Worm (Caenorhabditis elegans) whole organism, young adult: ENCODE data around the gene C01C4.2.
A peak's percentile ranks its signal among the peaks of the same experiment; 100 is the strongest.

Experiments used
- F22D6.2 ChIP-seq: sonication (generic microtip); optimal IDR thresholded peaks from 2 replicates; lab custom pipeline; 2016; ENCODE audit warnings: mild to moderate bottlenecking, missing genetic modification characterization, missing compliant biosample characterization
- F39B2.1 ChIP-seq: fragments of 200-800 bp; sonication (Bioruptor generic); IDR thresholded peaks from 2 replicates; pipeline ENCODE4 v1.3.6; 2022; ENCODE audit warnings: missing genetic modification reagents, missing genetic modification characterization, missing compliant biosample characterization
- K11D2.4 ChIP-seq: fragments of 200-800 bp; sonication (Bioruptor generic); IDR thresholded peaks from 2 replicates; pipeline ENCODE4 v1.3.6; 2022; ENCODE audit warnings: missing genetic modification reagents, missing genetic modification characterization, missing compliant biosample characterization
- K12H6.12 ChIP-seq: fragments of 200-800 bp; sonication (Bioruptor generic); optimal IDR thresholded peaks from 2 replicates; lab custom pipeline; 2018; ENCODE audit warnings: mild to moderate bottlenecking, missing genetic modification characterization, missing compliant biosample characterization
- Y53F4B.3 ChIP-seq: fragments of 200-800 bp; sonication (Bioruptor generic); IDR thresholded peaks from 2 replicates; pipeline ENCODE4 v1.3.6; 2022; ENCODE audit warnings: missing genetic modification reagents, missing genetic modification characterization, missing compliant biosample characterization
- Y56A3A.18 ChIP-seq: fragments of 200-800 bp; sonication (Bioruptor generic); IDR thresholded peaks from 2 replicates; pipeline ENCODE4 v1.3.6; 2022; ENCODE audit warnings: missing genetic modification reagents, missing genetic modification characterization, missing compliant biosample characterization
- Y79H2A.3 ChIP-seq: fragments of 200-800 bp; sonication (Bioruptor generic); conservative IDR thresholded peaks from 2 replicates; pipeline ENCODE4 v1.3.6; 2022; ENCODE audit warnings: missing genetic modification reagents, missing genetic modification characterization, missing compliant biosample characterization
- ama-1 ChIP-seq, 3 experiments: fragments of 150-350 bp in 1 of 3; sonication (generic microtip) in 2 of 3; optimal IDR thresholded peaks; 2 replicates each; lab custom pipeline; 2014 to 2018; ENCODE audit warnings: missing biosample characterization in 2 of 3, missing genetic modification characterization in 2 of 3, missing genetic modification reagents in 2 of 3
- aptf-2 ChIP-seq: fragments of 200-800 bp; sonication (Bioruptor generic); conservative IDR thresholded peaks from 2 replicates; pipeline ENCODE4 v1.3.6; 2022; ENCODE audit warnings: missing genetic modification reagents, missing genetic modification characterization, missing compliant biosample characterization
- athp-1 ChIP-seq: sonication (generic microtip); optimal IDR thresholded peaks from 2 replicates; lab custom pipeline; 2017; ENCODE audit warnings: mild to moderate bottlenecking, missing genetic modification characterization, missing compliant biosample characterization
- attf-5 ChIP-seq: fragments of 200-800 bp; sonication (Bioruptor generic); optimal IDR thresholded peaks from 2 replicates; lab custom pipeline; 2018; ENCODE audit warnings: mild to moderate bottlenecking, missing genetic modification characterization, missing compliant biosample characterization
- bed-2 ChIP-seq: fragments of 200-800 bp; sonication (Bioruptor generic); IDR thresholded peaks from 2 replicates; pipeline ENCODE4 v1.3.6; 2022; ENCODE audit warnings: missing genetic modification reagents, missing genetic modification characterization, missing compliant biosample characterization
- cebp-1 ChIP-seq, 2 experiments: fragments of 200-800 bp in 1 of 2; sonication (Bioruptor generic) in 1 of 2; sonication (generic microtip) in 1 of 2; IDR thresholded peaks in 1 of 2; optimal IDR thresholded peaks in 1 of 2; 2 replicates each; pipeline versions ENCODE4 v1.3.6 to Lab custom; 2017 to 2022; ENCODE audit warnings: missing compliant biosample characterization in 2 of 2, missing genetic modification characterization in 2 of 2, mild to moderate bottlenecking in 1 of 2, missing genetic modification reagents in 1 of 2, moderate library complexity in 1 of 2
- ceh-27 ChIP-seq: fragments of 200-800 bp; sonication (Bioruptor generic); optimal IDR thresholded peaks from 2 replicates; lab custom pipeline; 2018; ENCODE audit warnings: mild to moderate bottlenecking, missing genetic modification characterization, moderate library complexity, missing compliant biosample characterization
- chd-7 ChIP-seq: sonication (generic microtip); optimal IDR thresholded peaks from 2 replicates; lab custom pipeline; 2016; ENCODE audit warnings: mild to moderate bottlenecking, missing genetic modification characterization, moderate library complexity, missing compliant biosample characterization
- die-1 ChIP-seq: sonication (generic microtip); optimal IDR thresholded peaks from 2 replicates; lab custom pipeline; 2016; ENCODE audit warnings: missing genotype, mild to moderate bottlenecking, missing genetic modification characterization, missing compliant biosample characterization
- egl-44 ChIP-seq: fragments of 200-800 bp; sonication (Bioruptor generic); IDR thresholded peaks from 2 replicates; pipeline ENCODE4 v1.3.6; 2022; ENCODE audit warnings: missing genetic modification reagents, missing genetic modification characterization, missing compliant biosample characterization
- egrh-3 ChIP-seq: fragments of 200-800 bp; sonication (Bioruptor generic); IDR thresholded peaks from 2 replicates; pipeline ENCODE4 v1.3.6; 2022; ENCODE audit warnings: missing genetic modification reagents, missing genetic modification characterization, missing compliant biosample characterization
- ekl-4 ChIP-seq: fragments of 200-800 bp; sonication (Bioruptor generic); IDR thresholded peaks from 2 replicates; pipeline ENCODE4 v1.3.6; 2022; ENCODE audit warnings: missing genetic modification reagents, missing genetic modification characterization, missing compliant biosample characterization
- hmg-1.2 ChIP-seq: fragments of 200-800 bp; sonication (Bioruptor generic); IDR thresholded peaks from 2 replicates; pipeline ENCODE4 v1.3.6; 2022; ENCODE audit warnings: missing genetic modification reagents, missing genetic modification characterization, missing compliant biosample characterization
- hmg-20 ChIP-seq: fragments of 200-800 bp; sonication (Bioruptor generic); IDR thresholded peaks from 2 replicates; pipeline ENCODE4 v1.3.6; 2022; ENCODE audit warnings: missing genetic modification reagents, missing genetic modification characterization, missing compliant biosample characterization
- lin-26 ChIP-seq: fragments of 200-800 bp; sonication (Bioruptor generic); IDR thresholded peaks from 2 replicates; pipeline ENCODE4 v1.3.6; 2022; ENCODE audit warnings: missing genetic modification reagents, missing genetic modification characterization, missing compliant biosample characterization
- lin-40 ChIP-seq: sonication (generic microtip); optimal IDR thresholded peaks from 2 replicates; lab custom pipeline; 2016; ENCODE audit warnings: missing genetic modification characterization, mild to moderate bottlenecking, missing compliant biosample characterization, missing genotype, missing genetic modification reagents
- lir-1 ChIP-seq: fragments of 200-800 bp; sonication (Bioruptor generic); conservative IDR thresholded peaks from 2 replicates; pipeline ENCODE4 v1.3.6; 2022; ENCODE audit warnings: missing genetic modification reagents, missing genetic modification characterization, missing compliant biosample characterization
- lsy-27 ChIP-seq: sonication (generic microtip); optimal IDR thresholded peaks from 2 replicates; lab custom pipeline; 2017; ENCODE audit warnings: missing genetic modification characterization, mild to moderate bottlenecking, missing compliant biosample characterization, antibody characterized with exemption, missing genotype, borderline replicate concordance; ENCODE audit not compliant: insufficient read depth
- madf-3 ChIP-seq: fragments of 200-800 bp; sonication (Bioruptor generic); IDR thresholded peaks from 2 replicates; pipeline ENCODE4 v1.3.6; 2022; ENCODE audit warnings: missing genetic modification reagents, missing genetic modification characterization, missing compliant biosample characterization
- madf-6 ChIP-seq: fragments of 200-800 bp; sonication (Bioruptor generic); IDR thresholded peaks from 2 replicates; pipeline ENCODE4 v1.3.6; 2022; ENCODE audit warnings: missing genetic modification reagents, missing genetic modification characterization, missing compliant biosample characterization
- mcd-1 ChIP-seq: fragments of 200-800 bp; sonication (Bioruptor generic); IDR thresholded peaks from 2 replicates; pipeline ENCODE4 v1.3.6; 2022; ENCODE audit warnings: missing genetic modification reagents, missing genetic modification characterization, missing compliant biosample characterization
- mel-28 ChIP-seq: sonication (generic microtip); optimal IDR thresholded peaks from 2 replicates; lab custom pipeline; 2016; ENCODE audit warnings: borderline replicate concordance, mild to moderate bottlenecking, missing genetic modification characterization, missing compliant biosample characterization
- nfyb-1 ChIP-seq: fragments of 200-800 bp; sonication (Bioruptor generic); IDR thresholded peaks from 2 replicates; pipeline ENCODE4 v1.3.6; 2022; ENCODE audit warnings: missing genetic modification reagents, missing genetic modification characterization, missing compliant biosample characterization
- pbrm-1 ChIP-seq: fragments of 200-800 bp; sonication (Bioruptor generic); IDR thresholded peaks from 2 replicates; pipeline ENCODE4 v1.3.6; 2022; ENCODE audit warnings: missing genetic modification reagents, missing genetic modification characterization, missing compliant biosample characterization
- pha-4 ChIP-seq: fragments of 150-350 bp; sonication (generic microtip); optimal IDR thresholded peaks from 2 replicates; lab custom pipeline; 2014; ENCODE audit warnings: missing biosample characterization, missing genetic modification reagents, missing genetic modification characterization
- rec-8 ChIP-seq, 2 experiments: sonication (generic microtip); optimal IDR thresholded peaks; 2 replicates each; lab custom pipeline; 2016; ENCODE audit warnings: mild to moderate bottlenecking in 2 of 2, missing genetic modification characterization in 2 of 2, missing genetic modification reagents in 2 of 2, missing genotype in 2 of 2, missing biosample characterization in 1 of 2, missing compliant biosample characterization in 1 of 2, moderate library complexity in 1 of 2
- rpc-1 ChIP-seq, 2 experiments: fragments of 150-350 bp in 1 of 2; sonication (generic microtip) in 1 of 2; optimal IDR thresholded peaks; 2 replicates each; lab custom pipeline; 2014 to 2018; ENCODE audit warnings: missing biosample characterization in 1 of 2, missing genetic modification characterization in 1 of 2, missing genetic modification reagents in 1 of 2, missing genotype in 1 of 2
- sea-2 ChIP-seq: fragments of 200-800 bp; sonication (Bioruptor generic); IDR thresholded peaks from 2 replicates; pipeline ENCODE4 v1.3.6; 2022; ENCODE audit warnings: missing genetic modification characterization, missing compliant biosample characterization
- somi-1 ChIP-seq: fragments of 200-800 bp; sonication (Bioruptor generic); optimal IDR thresholded peaks from 2 replicates; lab custom pipeline; 2018; ENCODE audit warnings: mild to moderate bottlenecking, missing genetic modification characterization, missing compliant biosample characterization
- tbp1 ChIP-seq: fragments of 200-800 bp; sonication (Bioruptor generic); optimal IDR thresholded peaks from 2 replicates; lab custom pipeline; 2018; ENCODE audit warnings: mild to moderate bottlenecking, missing genetic modification characterization, missing compliant biosample characterization
- zfh-2 ChIP-seq: fragments of 200-800 bp; sonication (Bioruptor generic); conservative IDR thresholded peaks from 2 replicates; pipeline ENCODE4 v1.3.6; 2022; ENCODE audit warnings: missing genetic modification reagents, missing genetic modification characterization, missing compliant biosample characterization
- ztf-18 ChIP-seq: sonication (generic microtip); optimal IDR thresholded peaks from 2 replicates; lab custom pipeline; 2016; ENCODE audit warnings: missing genotype, mild to moderate bottlenecking, missing genetic modification characterization, missing compliant biosample characterization
- ztf-22 ChIP-seq: fragments of 200-800 bp; sonication (Bioruptor generic); optimal IDR thresholded peaks from 2 replicates; lab custom pipeline; 2018; ENCODE audit warnings: mild to moderate bottlenecking, missing genetic modification characterization, moderate library complexity, missing compliant biosample characterization
- ztf-26 ChIP-seq: sonication (generic microtip); optimal IDR thresholded peaks from 2 replicates; lab custom pipeline; 2017; ENCODE audit warnings: missing genetic modification characterization, missing compliant biosample characterization

The C01C4.2 gene

ce11 chrX:3694172-3694571 is 20.7 kb upstream of the C01C4.2 start:
- peak; percentile 77 for TF ChIP-seq chd-7 (tag; lab: Kevin White, UChicago)
- peak; percentile 59; the same call in 1 of the 2 replicates for TF ChIP-seq hmg-1.2
- TF ChIP-seq madf-6 (GFP tag; lab: Robert Waterston, UW) = 0 out of 2 replicates have a peak, but pooled peaks have one; percentile 26
- TF ChIP-seq rpc-1 (optimal IDR thresholded peaks at IDR 0.05; lab: Kevin White, UChicago) = no peak
- TF ChIP-seq rpc-1 (tag; optimal IDR thresholded peaks at IDR 0.05; lab: Kevin White, UChicago) = no peak
- peak; percentile 26 for TF ChIP-seq die-1
- TF ChIP-seq ceh-27 (GFP tag; lab: Kevin White, UChicago) = peak; percentile 60
- no peak for TF ChIP-seq lsy-27 (tag; lab: Kevin White, UChicago)
- peak; percentile 45; the same call in 1 of the 2 replicates for TF ChIP-seq pbrm-1
- TF ChIP-seq sea-2 = no peak
- TF ChIP-seq K11D2.4 (GFP tag; lab: Robert Waterston, UW) = peak; percentile 63; the same call in 1 of the 2 replicates
- 0 out of 2 replicates have a peak, but pooled peaks have one; percentile 10 for TF ChIP-seq madf-3 (GFP tag; lab: Robert Waterston, UW)
- no peak for TF ChIP-seq F22D6.2
- TF ChIP-seq ztf-22 (GFP tag; lab: Kevin White, UChicago) = no peak
- TF ChIP-seq F39B2.1 (GFP tag; lab: Robert Waterston, UW) = no peak
- TF ChIP-seq nfyb-1 (GFP tag; lab: Robert Waterston, UW) = peak; percentile 52
- peak; percentile 15 for TF ChIP-seq athp-1 (tag; lab: Kevin White, UChicago)
- TF ChIP-seq ztf-18 (tag; lab: Kevin White, UChicago) = no peak
- no peak for TF ChIP-seq mel-28
- TF ChIP-seq lin-40 = no peak
- peak; percentile 24; the same call in 1 of the 2 replicates for TF ChIP-seq egrh-3 (GFP tag; lab: Robert Waterston, UW)
- no peak for TF ChIP-seq pha-4
- no peak for TF ChIP-seq Y56A3A.18 (GFP tag; lab: Robert Waterston, UW)
- 0 out of 2 replicates have a peak, but pooled peaks have one; percentile 30 for TF ChIP-seq ekl-4 (GFP tag; lab: Robert Waterston, UW)
- TF ChIP-seq mcd-1 (GFP tag; lab: Robert Waterston, UW) = peak; percentile 30; the same call in 1 of the 2 replicates
- 0 out of 2 replicates have a peak, but pooled peaks have one; percentile 15 for TF ChIP-seq cebp-1 (GFP tag; IDR thresholded peaks at IDR 0.05; lab: Robert Waterston, UW)
- peak; percentile 64 for TF ChIP-seq cebp-1 (tag; optimal IDR thresholded peaks at IDR 0.05; lab: Kevin White, UChicago)
- TF ChIP-seq Y53F4B.3 (GFP tag; lab: Robert Waterston, UW) = no peak
- peak; percentile 5 for TF ChIP-seq somi-1
- TF ChIP-seq ama-1 (optimal IDR thresholded peaks at IDR 0.05; lab: Kevin White, UChicago) = no peak
- no peak for TF ChIP-seq ama-1 (GFP tag; optimal IDR thresholded peaks at IDR 0.05; lab: Kevin White, UChicago)
- no peak for TF ChIP-seq rec-8 (tag; optimal IDR thresholded peaks at IDR 0.05; lab: Kevin White, UChicago)
- peak; percentile 49 for TF ChIP-seq attf-5 (GFP tag; lab: Kevin White, UChicago)
- TF ChIP-seq lin-26 (GFP tag; lab: Robert Waterston, UW) = peak; percentile 61; the same call in 1 of the 2 replicates
- peak; percentile 67; the same call in 1 of the 2 replicates for TF ChIP-seq zfh-2 (GFP tag; lab: Robert Waterston, UW)
- TF ChIP-seq Y79H2A.3 (GFP tag; lab: Robert Waterston, UW) = no peak
- TF ChIP-seq hmg-20 (GFP tag; lab: Robert Waterston, UW) = no peak
- no peak for TF ChIP-seq bed-2 (GFP tag; lab: Robert Waterston, UW)
- TF ChIP-seq K12H6.12 (tag; lab: Kevin White, UChicago) = peak; percentile 59
- peak; percentile 8 for TF ChIP-seq ztf-26 (tag; lab: Kevin White, UChicago)
- peak; percentile 40 for TF ChIP-seq tbp1 (GFP tag; lab: Kevin White, UChicago)
- TF ChIP-seq egl-44 (GFP tag; lab: Robert Waterston, UW) = 0 out of 2 replicates have a peak, but pooled peaks have one; percentile 24
- TF ChIP-seq lir-1 (GFP tag; lab: Robert Waterston, UW) = peak; percentile 92
- 0 out of 2 replicates have a peak, but pooled peaks have one; percentile 52 for TF ChIP-seq aptf-2
